Fruit fly (Drosophila melanogaster) whole organism, embryonic: ENCODE data around the gene Ppn.

Experiments
- Atf-2 ChIP-seq: fragments of 200-800 bp; sonication (Bioruptor generic); optimal IDR thresholded peaks from 2 replicates; lab custom pipeline; 2016; ENCODE audit warnings: missing biosample characterization, missing genetic modification characterization
- CG10147 ChIP-seq: fragments of 200-800 bp; sonication (Bioruptor generic); optimal IDR thresholded peaks from 2 replicates; lab custom pipeline; 2019; ENCODE audit warnings: missing biosample characterization, mild to moderate bottlenecking, missing genetic modification characterization, moderate library complexity
- CG12071 ChIP-seq: fragments of 200-800 bp; sonication (Bioruptor generic); optimal IDR thresholded peaks from 3 replicates; lab custom pipeline; 2018; ENCODE audit warnings: missing biosample characterization, mild to moderate bottlenecking, missing genetic modification characterization
- CG12104 ChIP-seq: fragments of 200-800 bp; sonication (Bioruptor generic); optimal IDR thresholded peaks from 3 replicates; lab custom pipeline; 2016; ENCODE audit warnings: missing biosample characterization, missing genetic modification characterization
- CG1233 ChIP-seq: fragments of 200-800 bp; sonication (Bioruptor generic); optimal IDR thresholded peaks from 4 replicates; lab custom pipeline; 2018; ENCODE audit warnings: missing biosample characterization, mild to moderate bottlenecking, missing genetic modification characterization
- CG13424 ChIP-seq: fragments of 200-800 bp; sonication (Bioruptor generic); optimal IDR thresholded peaks from 2 replicates; lab custom pipeline; 2019; ENCODE audit warnings: missing biosample characterization, mild to moderate bottlenecking, missing genetic modification characterization, moderate library complexity
- CG17568 ChIP-seq: fragments of 200-800 bp; sonication (Bioruptor generic); optimal IDR thresholded peaks from 2 replicates; lab custom pipeline; 2018; ENCODE audit warnings: missing biosample characterization, mild to moderate bottlenecking, missing genetic modification characterization, moderate library complexity
- CG18619 ChIP-seq: fragments of 200-800 bp; sonication (Bioruptor generic); optimal IDR thresholded peaks from 3 replicates; lab custom pipeline; 2017; ENCODE audit warnings: missing biosample characterization, mild to moderate bottlenecking, missing genetic modification characterization
- CG18764 ChIP-seq: fragments of 200-800 bp; sonication (Bioruptor generic); optimal IDR thresholded peaks from 3 replicates; lab custom pipeline; 2016; ENCODE audit warnings: missing biosample characterization, missing genetic modification characterization
- CG30403 ChIP-seq: fragments of 200-800 bp; sonication (Bioruptor generic); optimal IDR thresholded peaks from 3 replicates; lab custom pipeline; 2016; ENCODE audit warnings: missing biosample characterization, missing genetic modification characterization
- CG31224 ChIP-seq: fragments of 200-800 bp; sonication (Bioruptor generic); IDR thresholded peaks from 2 replicates; pipeline ENCODE4 v1.3.6; 2022; ENCODE audit warnings: missing biosample characterization, missing genetic modification characterization
- CG3838 ChIP-seq: fragments of 200-800 bp; sonication (Bioruptor generic); optimal IDR thresholded peaks from 3 replicates; lab custom pipeline; 2016; ENCODE audit warnings: missing biosample characterization, missing genetic modification characterization
- CG4282 ChIP-seq: fragments of 200-800 bp; sonication (Bioruptor generic); optimal IDR thresholded peaks from 2 replicates; lab custom pipeline; 2016; ENCODE audit warnings: missing biosample characterization, missing genetic modification characterization
- CG4617 ChIP-seq: fragments of 200-800 bp; sonication (Bioruptor generic); optimal IDR thresholded peaks from 3 replicates; lab custom pipeline; 2016; ENCODE audit warnings: missing biosample characterization, missing genetic modification characterization, borderline replicate concordance
- CG4707 ChIP-seq: fragments of 200-800 bp; sonication (Bioruptor generic); optimal IDR thresholded peaks from 2 replicates; lab custom pipeline; 2018; ENCODE audit warnings: missing biosample characterization, mild to moderate bottlenecking, missing genetic modification characterization, moderate library complexity
- CG6175 ChIP-seq: fragments of 200-800 bp; sonication (Bioruptor generic); IDR thresholded peaks from 3 replicates; pipeline ENCODE4 v1.3.6; 2022; ENCODE audit warnings: missing biosample characterization, missing genetic modification characterization
- CG6254 ChIP-seq: fragments of 200-800 bp; sonication (Bioruptor generic); optimal IDR thresholded peaks from 3 replicates; lab custom pipeline; 2017; ENCODE audit warnings: mild to moderate bottlenecking, missing biosample characterization, missing genetic modification reagents, missing genetic modification characterization
- Dfd ChIP-seq, 2 experiments: fragments of >200 bp; optimal IDR thresholded peaks; 2 replicates each; lab custom pipeline; 2017; ENCODE audit warnings: missing biosample characterization in 2 of 2, missing genetic modification characterization in 2 of 2
- Fer1 ChIP-seq: fragments of 200-800 bp; sonication (Bioruptor generic); optimal IDR thresholded peaks from 2 replicates; lab custom pipeline; 2017; ENCODE audit warnings: missing biosample characterization, mild to moderate bottlenecking, missing genetic modification characterization
- GATAe ChIP-seq: fragments of 200-800 bp; sonication (Bioruptor generic); conservative IDR thresholded peaks from 2 replicates; pipeline ENCODE4 v1.3.6; 2022; ENCODE audit warnings: missing biosample characterization, missing genetic modification characterization
- Gsc ChIP-seq: fragments of 200-800 bp; sonication (Bioruptor generic); IDR thresholded peaks from 2 replicates; pipeline ENCODE4 v1.3.6; 2022; ENCODE audit warnings: missing biosample characterization, missing genetic modification characterization
- HLH3B ChIP-seq: fragments of 200-800 bp; sonication (Bioruptor generic); IDR thresholded peaks from 2 replicates; pipeline ENCODE4 v1.3.6; 2022; ENCODE audit warnings: missing biosample characterization, missing genetic modification characterization
- HmgZ ChIP-seq: fragments of 200-800 bp; sonication (Bioruptor generic); optimal IDR thresholded peaks from 2 replicates; lab custom pipeline; 2018; ENCODE audit warnings: missing biosample characterization, mild to moderate bottlenecking, missing genetic modification characterization
- Nf-YC ChIP-seq: fragments of 200-800 bp; optimal IDR thresholded peaks from 3 replicates; lab custom pipeline; 2019; ENCODE audit warnings: missing biosample characterization, mild to moderate bottlenecking, missing genetic modification characterization, moderate library complexity
- Oli ChIP-seq: fragments of 200-800 bp; sonication (Bioruptor generic); optimal IDR thresholded peaks from 2 replicates; lab custom pipeline; 2018; ENCODE audit warnings: missing biosample characterization, mild to moderate bottlenecking, missing genetic modification characterization, moderate library complexity
- Opbp ChIP-seq: fragments of 200-800 bp; sonication (Bioruptor generic); IDR thresholded peaks from 3 replicates; pipeline ENCODE4 v1.3.6; 2022; ENCODE audit warnings: missing biosample characterization, missing genetic modification characterization; ENCODE audit not compliant: partially characterized antibody
- Ravus ChIP-seq: fragments of 200-800 bp; sonication (Bioruptor generic); IDR thresholded peaks from 2 replicates; pipeline ENCODE4 v1.3.6; 2022; ENCODE audit warnings: missing biosample characterization, missing genetic modification characterization
- Usf ChIP-seq: fragments of 200-800 bp; sonication (Bioruptor generic); optimal IDR thresholded peaks from 2 replicates; lab custom pipeline; 2017; ENCODE audit warnings: missing genotype, missing biosample characterization, missing genetic modification characterization
- Xrp1 ChIP-seq: fragments of 200-800 bp; sonication (Bioruptor generic); IDR thresholded peaks from 2 replicates; pipeline ENCODE4 v1.3.6; 2022; ENCODE audit warnings: missing biosample characterization, missing genetic modification characterization
- abd-A ChIP-seq: fragments of 200-800 bp; sonication (Bioruptor generic); optimal IDR thresholded peaks from 3 replicates; lab custom pipeline; 2019; ENCODE audit warnings: missing biosample characterization, mild to moderate bottlenecking, missing genetic modification characterization, moderate library complexity
- al ChIP-seq: fragments of 200-800 bp; sonication (Bioruptor generic); IDR thresholded peaks from 2 replicates; pipeline ENCODE4 v1.3.6; 2022; ENCODE audit warnings: missing biosample characterization, missing genetic modification characterization
- ara ChIP-seq: fragments of 200-800 bp; sonication (Bioruptor generic); IDR thresholded peaks from 2 replicates; pipeline ENCODE4 v1.3.6; 2022; ENCODE audit warnings: missing biosample characterization, missing genetic modification characterization
- bbx ChIP-seq: fragments of 200-800 bp; sonication (Bioruptor generic); IDR thresholded peaks from 2 replicates; pipeline ENCODE4 v1.3.6; 2022; ENCODE audit warnings: missing biosample characterization, missing genetic modification characterization; ENCODE audit not compliant: partially characterized antibody
- bcd ChIP-seq: fragments of 200-800 bp; sonication (Bioruptor generic); optimal IDR thresholded peaks from 2 replicates; lab custom pipeline; 2017; ENCODE audit warnings: missing biosample characterization, mild to moderate bottlenecking, missing genetic modification characterization
- ci ChIP-seq: fragments of 200-800 bp; sonication (Bioruptor generic); IDR thresholded peaks from 3 replicates; pipeline ENCODE4 v1.3.6; 2022; ENCODE audit warnings: missing biosample characterization, missing genetic modification characterization
- crol ChIP-seq: fragments of 200-800 bp; sonication (Bioruptor generic); IDR thresholded peaks from 2 replicates; pipeline ENCODE4 v1.3.6; 2022; ENCODE audit warnings: missing biosample characterization, missing genetic modification characterization
- exex ChIP-seq: fragments of 200-800 bp; sonication (Bioruptor generic); optimal IDR thresholded peaks from 4 replicates; lab custom pipeline; 2018; ENCODE audit warnings: missing biosample characterization, mild to moderate bottlenecking, missing genetic modification characterization, moderate library complexity
- fd96Cb ChIP-seq: fragments of 200-800 bp; sonication (Bioruptor generic); optimal IDR thresholded peaks from 2 replicates; lab custom pipeline; 2018; ENCODE audit warnings: missing biosample characterization, mild to moderate bottlenecking, missing genetic modification characterization, moderate library complexity
- ftz-f1 ChIP-seq: fragments of 200-800 bp; sonication (Bioruptor generic); optimal IDR thresholded peaks from 2 replicates; lab custom pipeline; 2016; ENCODE audit warnings: missing biosample characterization, missing genetic modification characterization
- fu2 ChIP-seq: fragments of 200-800 bp; sonication (Bioruptor generic); optimal IDR thresholded peaks from 2 replicates; lab custom pipeline; 2016; ENCODE audit warnings: missing biosample characterization, missing genetic modification characterization
- gcm2 ChIP-seq: fragments of 200-800 bp; sonication (Bioruptor generic); optimal IDR thresholded peaks from 2 replicates; lab custom pipeline; 2016; ENCODE audit warnings: missing biosample characterization, missing genetic modification characterization
- kni ChIP-seq: fragments of 200-800 bp; sonication (Bioruptor generic); optimal IDR thresholded peaks from 3 replicates; lab custom pipeline; 2017; ENCODE audit warnings: mild to moderate bottlenecking, missing biosample characterization, missing genetic modification reagents, missing genetic modification characterization
- knrl ChIP-seq: fragments of 200-800 bp; sonication (Bioruptor generic); IDR thresholded peaks from 3 replicates; pipeline ENCODE4 v1.3.6; 2022; ENCODE audit warnings: missing biosample characterization, missing genetic modification characterization; ENCODE audit not compliant: partially characterized antibody
- lilli ChIP-seq: fragments of 200-800 bp; sonication (Bioruptor generic); optimal IDR thresholded peaks from 3 replicates; lab custom pipeline; 2016; ENCODE audit warnings: missing biosample characterization, missing genetic modification characterization
- peb ChIP-seq: fragments of 200-800 bp; sonication (Bioruptor generic); IDR thresholded peaks from 2 replicates; pipeline ENCODE4 v1.3.6; 2022; ENCODE audit warnings: missing biosample characterization, missing genetic modification characterization
- pfk ChIP-seq: fragments of 200-800 bp; sonication (Bioruptor generic); optimal IDR thresholded peaks from 2 replicates; lab custom pipeline; 2018; ENCODE audit warnings: missing biosample characterization, mild to moderate bottlenecking, missing genetic modification characterization, moderate library complexity
- prd ChIP-seq, 3 experiments: fragments of >200 bp in 2 of 3; fragments of 200-800 bp in 1 of 3; sonication (Bioruptor generic) in 1 of 3; optimal IDR thresholded peaks in 2 of 3; IDR thresholded peaks in 1 of 3; 2 replicates in 2 of 3; 3 replicates in 1 of 3; pipeline versions ENCODE4 v1.3.6 to Lab custom; 2017 to 2022; ENCODE audit warnings: missing biosample characterization in 1 of 3, missing genetic modification characterization in 1 of 3
- sim ChIP-seq: fragments of 200-800 bp; sonication (Bioruptor generic); IDR thresholded peaks from 2 replicates; pipeline ENCODE4 v1.3.6; 2022; ENCODE audit warnings: missing biosample characterization, missing genetic modification characterization
- sisA ChIP-seq: fragments of 200-800 bp; sonication (Bioruptor generic); IDR thresholded peaks from 2 replicates; pipeline ENCODE4 v1.3.6; 2022; ENCODE audit warnings: missing biosample characterization, missing genetic modification characterization
- usp ChIP-seq: fragments of >200 bp; optimal IDR thresholded peaks from 2 replicates; lab custom pipeline; 2017; ENCODE audit warnings: missing biosample characterization, missing genetic modification characterization
- zfh2 ChIP-seq: fragments of 200-800 bp; sonication (Bioruptor generic); optimal IDR thresholded peaks from 2 replicates; lab custom pipeline; 2016; ENCODE audit warnings: missing biosample characterization, missing genetic modification characterization

The Ppn gene

dm6 chr3R:28570805-28571204, 30.7 kb upstream of the Ppn start (continued):
- TF ChIP-seq HmgZ (tag; lab: Kevin White, UChicago) (peak; percentile 8), CG18619 (GFP tag; lab: Kevin White, UChicago) (peak; percentile 33), sisA (GFP tag; lab: Robert Waterston, UW) (no peak), bbx (GFP tag; lab: Robert Waterston, UW) (no peak), Gsc (GFP tag; lab: Robert Waterston, UW) (no peak), CG12071 (GFP tag; lab: Kevin White, UChicago) (peak; percentile 72), CG31224 (no peak), abd-A (tag; lab: Kevin White, UChicago) (no peak), al (GFP tag; lab: Robert Waterston, UW) (no peak), knrl (GFP tag; lab: Robert Waterston, UW) (no peak), ci (GFP tag; lab: Robert Waterston, UW) (peak; percentile 15; the same call in 1 of the 3 replicates), CG4617 (no peak), zfh2 (GFP tag; lab: Kevin White, UChicago) (no peak), fd96Cb (tag; lab: Kevin White, UChicago) (peak; percentile 33), fu2 (GFP tag; lab: Kevin White, UChicago) (no peak), CG6175 (GFP tag; lab: Robert Waterston, UW) (no peak), ara (GFP tag; lab: Robert Waterston, UW) (no peak), exex (no peak), Atf-2 (no peak), Nf-YC (no peak), CG4282 (GFP tag; lab: Kevin White, UChicago) (no peak), Xrp1 (no peak), Fer1 (GFP tag; lab: Kevin White, UChicago) (peak; percentile 55), CG17568 (GFP tag; lab: Kevin White, UChicago) (peak; percentile 70), lilli (no peak), Opbp (GFP tag; lab: Robert Waterston, UW) (no peak), peb (no peak), ftz-f1 (GFP tag; lab: Kevin White, UChicago) (no peak), CG30403 (no peak), CG10147 (GFP tag; lab: Kevin White, UChicago) (peak; percentile 46), Usf (no peak), crol (GFP tag; lab: Robert Waterston, UW) (no peak), CG4707 (GFP tag; lab: Kevin White, UChicago) (peak; percentile 36), Oli (peak; percentile 55), usp (no peak), prd (optimal IDR thresholded peaks at IDR 0.05; lab: Kevin White, UChicago) (no peak), prd (GFP tag; IDR thresholded peaks at IDR 0.05; lab: Robert Waterston, UW) (no peak), GATAe (GFP tag; lab: Robert Waterston, UW) (no peak), HLH3B (GFP tag; lab: Robert Waterston, UW) (no peak), Ravus (no peak), CG3838 (no peak), Dfd (GFP tag; optimal IDR thresholded peaks at IDR 0.05; lab: Kevin White, UChicago) (no peak), CG12104 (no peak), CG13424 (peak; percentile 6), CG18764 (no peak), CG1233 (GFP tag; lab: Kevin White, UChicago) (peak; percentile 59), pfk (no peak), bcd (GFP tag; lab: Kevin White, UChicago) (peak; percentile 3), CG6254 (GFP tag; lab: Kevin White, UChicago) (peak; percentile 47), kni (GFP tag; lab: Kevin White, UChicago) (no peak), gcm2 (GFP tag; lab: Kevin White, UChicago) (no peak), sim (GFP tag; lab: Robert Waterston, UW) (no peak)
